Fruit fly (Drosophila melanogaster) whole organism, embryonic: ENCODE results near the gene CG31259.
A peak's percentile ranks its signal among the peaks of the same experiment; 100 is the strongest.

ENCODE experiments used
- Adf1 ChIP-seq: fragments of 200-800 bp; sonication (Bioruptor generic); IDR thresholded peaks from 2 replicates; pipeline ENCODE4 v1.3.6; 2022; ENCODE audit warnings: missing biosample characterization, missing genetic modification characterization
- CG1024 ChIP-seq: fragments of 200-800 bp; sonication (Bioruptor generic); IDR thresholded peaks from 2 replicates; pipeline ENCODE4 v1.3.6; 2022; ENCODE audit warnings: missing biosample characterization, missing genetic modification characterization
- CG11398 ChIP-seq: fragments of 200-800 bp; sonication (Bioruptor generic); optimal IDR thresholded peaks from 2 replicates; lab custom pipeline; 2016; ENCODE audit warnings: missing biosample characterization, missing genetic modification characterization
- CG12155 ChIP-seq: fragments of 200-800 bp; sonication (Bioruptor generic); optimal IDR thresholded peaks from 3 replicates; lab custom pipeline; 2016; ENCODE audit warnings: missing biosample characterization, missing genetic modification characterization
- CG12219 ChIP-seq: fragments of 200-800 bp; sonication (Bioruptor generic); optimal IDR thresholded peaks from 3 replicates; lab custom pipeline; 2018; ENCODE audit warnings: missing biosample characterization, mild to moderate bottlenecking, missing genetic modification characterization
- CG1602 ChIP-seq: fragments of 200-800 bp; sonication (Bioruptor generic); optimal IDR thresholded peaks from 3 replicates; lab custom pipeline; 2016; ENCODE audit warnings: missing biosample characterization, missing genetic modification characterization
- CG17328 ChIP-seq: fragments of 200-800 bp; sonication (Bioruptor generic); IDR thresholded peaks from 2 replicates; pipeline ENCODE4 v1.3.6; 2022; ENCODE audit warnings: missing biosample characterization, missing genetic modification characterization
- CG2889 ChIP-seq: fragments of 200-800 bp; sonication (Bioruptor generic); IDR thresholded peaks from 3 replicates; pipeline ENCODE4 v1.3.6; 2022; ENCODE audit warnings: missing biosample characterization, missing genetic modification characterization
- CG30403 ChIP-seq: fragments of 200-800 bp; sonication (Bioruptor generic); optimal IDR thresholded peaks from 3 replicates; lab custom pipeline; 2016; ENCODE audit warnings: missing biosample characterization, missing genetic modification characterization
- CG33557 ChIP-seq: fragments of 200-800 bp; sonication (Bioruptor generic); optimal IDR thresholded peaks from 2 replicates; lab custom pipeline; 2019; ENCODE audit warnings: missing biosample characterization, mild to moderate bottlenecking, missing genetic modification characterization, moderate library complexity
- CG6689 ChIP-seq: fragments of 200-800 bp; sonication (Bioruptor generic); IDR thresholded peaks from 2 replicates; pipeline ENCODE4 v1.3.6; 2022; ENCODE audit warnings: missing biosample characterization, missing genetic modification characterization
- CG7556 ChIP-seq: fragments of 200-800 bp; sonication (Bioruptor generic); optimal IDR thresholded peaks from 2 replicates; lab custom pipeline; 2017; ENCODE audit warnings: missing biosample characterization, mild to moderate bottlenecking, missing genetic modification characterization
- CG7928 ChIP-seq: fragments of 200-800 bp; sonication (Bioruptor generic); optimal IDR thresholded peaks from 2 replicates; lab custom pipeline; 2017; ENCODE audit warnings: missing biosample characterization, mild to moderate bottlenecking, missing genetic modification characterization
- CG8290 ChIP-seq, 3 experiments: fragments of 200-800 bp; sonication (Bioruptor generic); optimal IDR thresholded peaks; 2 replicates each; lab custom pipeline; 2016 to 2019; ENCODE audit warnings: missing biosample characterization in 3 of 3, missing genetic modification characterization in 3 of 3, mild to moderate bottlenecking in 2 of 3, moderate library complexity in 1 of 3
- CG9437 ChIP-seq: fragments of 200-800 bp; sonication (Bioruptor generic); optimal IDR thresholded peaks from 2 replicates; lab custom pipeline; 2018; ENCODE audit warnings: missing biosample characterization, mild to moderate bottlenecking, missing genetic modification characterization
- CkIIα-i1 ChIP-seq: fragments of 200-800 bp; sonication (Bioruptor generic); IDR thresholded peaks from 2 replicates; pipeline ENCODE4 v1.3.6; 2022; ENCODE audit warnings: missing biosample characterization, missing genetic modification characterization
- CoRest ChIP-seq: fragments of 200-800 bp; sonication (Bioruptor generic); optimal IDR thresholded peaks from 3 replicates; lab custom pipeline; 2018; ENCODE audit warnings: missing biosample characterization, mild to moderate bottlenecking, missing genetic modification characterization, moderate library complexity
- D19B ChIP-seq: fragments of 200-800 bp; sonication (Bioruptor generic); optimal IDR thresholded peaks from 2 replicates; lab custom pipeline; 2017; ENCODE audit warnings: missing biosample characterization, mild to moderate bottlenecking, missing genetic modification characterization
- Ets65A ChIP-seq: fragments of 200-800 bp; sonication (Bioruptor generic); peaks from one replicate; lab custom pipeline; 2016; ENCODE audit warnings: missing biosample characterization, missing genetic modification characterization
- Ets97D ChIP-seq: fragments of 200-800 bp; sonication (Bioruptor generic); optimal IDR thresholded peaks from 3 replicates; lab custom pipeline; 2016; ENCODE audit warnings: missing biosample characterization, missing genetic modification characterization
- H2.0 ChIP-seq: fragments of 200-800 bp; sonication (Bioruptor generic); IDR thresholded peaks from 2 replicates; pipeline ENCODE4 v1.3.6; 2022; ENCODE audit warnings: missing biosample characterization, missing genetic modification characterization
- HLH54F ChIP-seq: fragments of 200-800 bp; sonication (Bioruptor generic); optimal IDR thresholded peaks from 3 replicates; lab custom pipeline; 2016; ENCODE audit warnings: missing biosample characterization, missing genetic modification characterization
- HLHmδ ChIP-seq: fragments of 200-800 bp; sonication (Bioruptor generic); optimal IDR thresholded peaks from 2 replicates; lab custom pipeline; 2018; ENCODE audit warnings: missing biosample characterization, mild to moderate bottlenecking, missing genetic modification characterization, moderate library complexity
- Jarid2 ChIP-seq: fragments of 200-800 bp; sonication (Bioruptor generic); optimal IDR thresholded peaks from 3 replicates; lab custom pipeline; 2017; ENCODE audit warnings: mild to moderate bottlenecking, missing biosample characterization, missing genetic modification reagents, missing genetic modification characterization
- MTF-1 ChIP-seq: fragments of 200-800 bp; sonication (Bioruptor generic); optimal IDR thresholded peaks from 2 replicates; lab custom pipeline; 2018; ENCODE audit warnings: missing biosample characterization, mild to moderate bottlenecking, missing genetic modification characterization, borderline replicate concordance
- Myb ChIP-seq: fragments of 200-800 bp; sonication (Bioruptor generic); optimal IDR thresholded peaks from 2 replicates; lab custom pipeline; 2016; ENCODE audit warnings: missing biosample characterization, missing genetic modification characterization
- NfI ChIP-seq: fragments of 200-800 bp; sonication (Bioruptor generic); optimal IDR thresholded peaks from 3 replicates; lab custom pipeline; 2018; ENCODE audit warnings: missing biosample characterization, mild to moderate bottlenecking, missing genetic modification characterization, moderate library complexity
- Sox102F ChIP-seq: fragments of 200-800 bp; sonication (Bioruptor generic); optimal IDR thresholded peaks from 2 replicates; lab custom pipeline; 2018; ENCODE audit warnings: missing biosample characterization, mild to moderate bottlenecking, missing genetic modification characterization, moderate library complexity
- Sry-β ChIP-seq: fragments of 200-800 bp; sonication (Bioruptor generic); optimal IDR thresholded peaks from 2 replicates; lab custom pipeline; 2018; ENCODE audit warnings: missing biosample characterization, mild to moderate bottlenecking, missing genetic modification characterization, moderate library complexity
- Taf1 ChIP-seq: fragments of 200-800 bp; sonication (Bioruptor generic); IDR thresholded peaks from 2 replicates; pipeline ENCODE4 v1.3.6; 2022; ENCODE audit warnings: missing biosample characterization, missing genetic modification characterization
- ac ChIP-seq: fragments of 200-800 bp; sonication (Bioruptor generic); optimal IDR thresholded peaks from 3 replicates; lab custom pipeline; 2017; ENCODE audit warnings: missing biosample characterization, mild to moderate bottlenecking, missing genetic modification characterization
- ase ChIP-seq: fragments of 200-800 bp; sonication (Bioruptor generic); IDR thresholded peaks from 3 replicates; pipeline ENCODE4 v1.3.6; 2022; ENCODE audit warnings: missing biosample characterization, missing genetic modification characterization
- bigmax ChIP-seq: fragments of 200-800 bp; sonication (Bioruptor generic); optimal IDR thresholded peaks from 2 replicates; lab custom pipeline; 2018; ENCODE audit warnings: missing biosample characterization, mild to moderate bottlenecking, missing genetic modification characterization
- chm ChIP-seq: fragments of 200-800 bp; sonication (Bioruptor generic); IDR thresholded peaks from 2 replicates; pipeline ENCODE4 v1.3.6; 2022; ENCODE audit warnings: missing biosample characterization, missing genetic modification characterization
- crc ChIP-seq: fragments of 200-800 bp; sonication (Bioruptor generic); optimal IDR thresholded peaks from 2 replicates; lab custom pipeline; 2016; ENCODE audit warnings: missing biosample characterization, missing genetic modification characterization
- dan ChIP-seq: fragments of 200-800 bp; sonication (Bioruptor generic); IDR thresholded peaks from 2 replicates; pipeline ENCODE4 v1.3.6; 2022; ENCODE audit warnings: missing biosample characterization, missing genetic modification characterization
- ems ChIP-seq: fragments of 200-800 bp; sonication (Bioruptor generic); optimal IDR thresholded peaks from 3 replicates; lab custom pipeline; 2016; ENCODE audit warnings: missing biosample characterization, missing genetic modification characterization
- fd96Cb ChIP-seq: fragments of 200-800 bp; sonication (Bioruptor generic); optimal IDR thresholded peaks from 2 replicates; lab custom pipeline; 2018; ENCODE audit warnings: missing biosample characterization, mild to moderate bottlenecking, missing genetic modification characterization, moderate library complexity
- fru ChIP-seq: fragments of >200 bp; optimal IDR thresholded peaks from 2 replicates; lab custom pipeline; 2017
- hb ChIP-seq: fragments of 200-800 bp; sonication (Bioruptor generic); IDR thresholded peaks from 3 replicates; pipeline ENCODE4 v1.3.6; 2022; ENCODE audit warnings: missing biosample characterization, missing genetic modification characterization; ENCODE audit not compliant: partially characterized antibody
- knrl ChIP-seq: fragments of 200-800 bp; sonication (Bioruptor generic); IDR thresholded peaks from 3 replicates; pipeline ENCODE4 v1.3.6; 2022; ENCODE audit warnings: missing biosample characterization, missing genetic modification characterization; ENCODE audit not compliant: partially characterized antibody
- lab ChIP-seq: fragments of 200-800 bp; sonication (Bioruptor generic); optimal IDR thresholded peaks from 3 replicates; lab custom pipeline; 2017; ENCODE audit warnings: missing biosample characterization, missing genetic modification characterization, mild to moderate bottlenecking, moderate library complexity, missing genetic modification reagents
- lilli ChIP-seq: fragments of 200-800 bp; sonication (Bioruptor generic); optimal IDR thresholded peaks from 3 replicates; lab custom pipeline; 2016; ENCODE audit warnings: missing biosample characterization, missing genetic modification characterization
- lov ChIP-seq, 2 experiments: fragments of 200-800 bp in 1 of 2; fragments of >200 bp in 1 of 2; sonication (Bioruptor generic) in 1 of 2; IDR thresholded peaks in 1 of 2; optimal IDR thresholded peaks in 1 of 2; 2 replicates in 1 of 2; 3 replicates in 1 of 2; pipeline versions ENCODE4 v1.3.6 to Lab custom; 2017 to 2022; ENCODE audit warnings: missing biosample characterization in 1 of 2, missing genetic modification characterization in 1 of 2
- nerfin-1 ChIP-seq: fragments of 200-800 bp; sonication (Bioruptor generic); optimal IDR thresholded peaks from 3 replicates; lab custom pipeline; 2019; ENCODE audit warnings: missing biosample characterization, mild to moderate bottlenecking, missing genetic modification characterization, moderate library complexity
- pan ChIP-seq, 4 experiments: fragments of >200 bp in 3 of 4; fragments of 200-800 bp in 1 of 4; sonication (Bioruptor generic) in 1 of 4; optimal IDR thresholded peaks in 3 of 4; IDR thresholded peaks in 1 of 4; 2 replicates each; pipeline versions ENCODE4 v1.3.6 to Lab custom; 2017 to 2022; ENCODE audit warnings: missing biosample characterization in 2 of 4, missing genetic modification characterization in 2 of 4, mixed read lengths in 1 of 4
- row ChIP-seq: fragments of 200-800 bp; sonication (Bioruptor generic); IDR thresholded peaks from 3 replicates; pipeline ENCODE4 v1.3.6; 2022; ENCODE audit warnings: missing biosample characterization, missing genetic modification characterization
- sima ChIP-seq: fragments of 200-800 bp; sonication (Bioruptor generic); optimal IDR thresholded peaks from 2 replicates; lab custom pipeline; 2016; ENCODE audit warnings: missing biosample characterization, missing genetic modification characterization
- twi ChIP-seq: fragments of 200-800 bp; optimal IDR thresholded peaks from 2 replicates; lab custom pipeline; 2019; ENCODE audit warnings: missing biosample characterization, mild to moderate bottlenecking, missing genetic modification characterization, moderate library complexity
- vvl ChIP-seq: fragments of 200-800 bp; sonication (Bioruptor generic); IDR thresholded peaks from 2 replicates; pipeline ENCODE4 v1.3.6; 2022; ENCODE audit warnings: missing biosample characterization, missing genetic modification characterization

Gene CG31259

DNA sequence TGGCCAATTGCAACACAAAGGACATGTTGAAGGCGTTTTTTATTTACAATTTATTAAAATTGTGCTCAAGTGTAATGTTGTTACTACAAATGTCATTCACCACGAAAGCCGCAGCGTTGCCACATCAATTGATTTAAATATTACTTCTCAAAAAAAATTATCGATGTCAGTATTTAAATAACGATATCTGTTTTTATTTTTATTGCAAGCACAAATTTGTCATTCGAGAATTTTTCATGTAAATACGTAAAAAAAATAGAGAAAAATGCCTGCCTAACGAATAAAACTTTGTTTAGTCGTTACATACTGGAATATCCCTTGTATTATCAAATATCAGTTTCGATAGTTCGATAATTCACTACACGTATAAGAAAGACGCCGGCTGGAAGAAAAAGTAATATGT is 38.7 kb downstream of the CG31259 start, which contains the start of the genes mRpS18A and CG31460 (continued):
- no peak for TF ChIP-seq CG7556 (GFP tag; lab: Kevin White, UChicago)
- TF ChIP-seq Ets65A: no peak
- no peak for TF ChIP-seq ems (GFP tag; lab: Kevin White, UChicago)
- TF ChIP-seq bigmax: no peak
- no peak for TF ChIP-seq CG2889 (GFP tag; lab: Robert Waterston, UW)
- TF ChIP-seq nerfin-1 (tag; lab: Kevin White, UChicago): no peak
- TF ChIP-seq ac: no peak
- no peak for TF ChIP-seq CkIIα-i1 (GFP tag; lab: Robert Waterston, UW)
- no peak for TF ChIP-seq pan (optimal IDR thresholded peaks at IDR 0.05; lab: Kevin White, UChicago)
- peak in 1 of 2 experiments; percentile 22 for TF ChIP-seq pan (GFP tag; optimal IDR thresholded peaks at IDR 0.05 in 1 of 2, IDR thresholded peaks at IDR 0.05 in 1 of 2)
- TF ChIP-seq row (GFP tag; lab: Robert Waterston, UW): peak; percentile 65
- no peak for TF ChIP-seq CG9437 (GFP tag; lab: Kevin White, UChicago)
- peak; percentile 59; the same call in 1 of the 2 replicates for TF ChIP-seq vvl
- TF ChIP-seq Myb: peak; percentile 23
- TF ChIP-seq Sox102F (GFP tag; lab: Kevin White, UChicago): peak; percentile 1
- no peak for TF ChIP-seq D19B (GFP tag; lab: Kevin White, UChicago)
- TF ChIP-seq Sry-β: no peak
- TF ChIP-seq HLH54F (GFP tag; lab: Kevin White, UChicago): no peak
- no peak for TF ChIP-seq CG7928 (GFP tag; lab: Kevin White, UChicago)
- no peak for TF ChIP-seq Adf1 (GFP tag; lab: Robert Waterston, UW)
- TF ChIP-seq lov (optimal IDR thresholded peaks at IDR 0.05; lab: Kevin White, UChicago): no peak
- TF ChIP-seq lov (GFP tag; IDR thresholded peaks at IDR 0.05; lab: Robert Waterston, UW): no peak
- 0 out of 2 replicates have a peak, but pooled peaks have one; percentile 17 for TF ChIP-seq CG6689 (GFP tag; lab: Robert Waterston, UW)
- no peak for TF ChIP-seq H2.0 (GFP tag; lab: Robert Waterston, UW)
- TF ChIP-seq CG1024: no peak
- peak; percentile 71 for TF ChIP-seq knrl
- no peak for TF ChIP-seq chm (GFP tag; lab: Robert Waterston, UW)
- no peak for TF ChIP-seq Jarid2 (GFP tag; lab: Kevin White, UChicago)
- TF ChIP-seq CG11398 (GFP tag; lab: Kevin White, UChicago): no peak
- no peak for TF ChIP-seq dan (GFP tag; lab: Robert Waterston, UW)
- TF ChIP-seq CG8290 (GFP tag; optimal IDR thresholded peaks at IDR 0.05; lab: Kevin White, UChicago): no peak
- no peak for TF ChIP-seq CG8290 (tag; optimal IDR thresholded peaks at IDR 0.05; lab: Kevin White, UChicago)
- TF ChIP-seq MTF-1: no peak
- TF ChIP-seq Ets97D (GFP tag; lab: Kevin White, UChicago): peak; percentile 43
- TF ChIP-seq CG33557 (GFP tag; lab: Kevin White, UChicago): no peak
- TF ChIP-seq CoRest (tag; lab: Kevin White, UChicago): peak; percentile 22
- no peak for TF ChIP-seq hb
- TF ChIP-seq CG1602 (GFP tag; lab: Kevin White, UChicago): peak; percentile 6
- TF ChIP-seq fru (lab: Kevin White, UChicago): no peak
- TF ChIP-seq NfI (GFP tag; lab: Kevin White, UChicago): no peak
- no peak for TF ChIP-seq crc
- TF ChIP-seq CG17328 (GFP tag; lab: Robert Waterston, UW): no peak
- TF ChIP-seq ase: no peak
- TF ChIP-seq CG30403 (GFP tag; lab: Kevin White, UChicago): peak; percentile 10
- peak; percentile 5 for TF ChIP-seq CG12155 (GFP tag; lab: Kevin White, UChicago)
- TF ChIP-seq lilli: peak; percentile 33
- TF ChIP-seq sima (GFP tag; lab: Kevin White, UChicago): no peak
- TF ChIP-seq CG12219 (GFP tag; lab: Kevin White, UChicago): no peak
- no peak for TF ChIP-seq lab
- TF ChIP-seq fd96Cb (tag; lab: Kevin White, UChicago): no peak
- TF ChIP-seq Taf1 (GFP tag; lab: Robert Waterston, UW): no peak
- no peak for TF ChIP-seq HLHmδ (GFP tag; lab: Kevin White, UChicago)
- TF ChIP-seq twi (tag; lab: Kevin White, UChicago): no peak
